Worm (Caenorhabditis elegans): ENCODE data around the gene str-209.

Gene str-209

ce11 chrV:4920690-4921152 lies 28.0 kb upstream of the str-209 start, which contains the start of the genes C02E7.8 and srh-23:
Gene C02E7.8, minus strand, starts transcription at chrV:4920790.
Gene srh-23, plus strand, starts transcription at chrV:4921102.
- no peak for TF ChIP-seq nhr-23 (tag; optimal IDR thresholded peaks at IDR 0.05)
- TF ChIP-seq dmd-4 (tag; optimal IDR thresholded peaks at IDR 0.05): no peak
- no peak for TF ChIP-seq ztf-11 (tag; optimal IDR thresholded peaks at IDR 0.05)
- no peak for TF ChIP-seq elt-1 (tag; optimal IDR thresholded peaks at IDR 0.05)
- no peak for TF ChIP-seq lin-39 (tag; optimal IDR thresholded peaks at IDR 0.05)

- TF ChIP-seq F13H6.1 (tag; optimal IDR thresholded peaks at IDR 0.05) (no peak), snpc-4 (tag; optimal IDR thresholded peaks at IDR 0.05) (no peak), nhr-11 (tag; optimal IDR thresholded peaks at IDR 0.05) (no peak), ZK546.5 (tag; optimal IDR thresholded peaks at IDR 0.05) (no peak), egl-27 (tag; optimal IDR thresholded peaks at IDR 0.05) (no peak), mab-5 (tag; optimal IDR thresholded peaks at IDR 0.05) (no peak), sem-4 (tag; optimal IDR thresholded peaks at IDR 0.05) (no peak), gmeb-1 (tag; optimal IDR thresholded peaks at IDR 0.05) (no peak)
Measured at ce11 chrV:4922024-4922423, 26.7 kb upstream of the str-209 start, which contains the start of gene srh-22. Gene srh-22, plus strand, starts transcription at chrV:4922324.

ce11 chrV:4924618-4925017 lies 24.1 kb upstream of the str-209 start, which contains the start of gene srh-20:
Gene srh-20, plus strand, starts transcription at chrV:4924918.
- TF ChIP-seq elt-1 (tag; optimal IDR thresholded peaks at IDR 0.05) (no peak), lin-39 (tag; optimal IDR thresholded peaks at IDR 0.05) (no peak), aly-2 (tag; optimal IDR thresholded peaks at IDR 0.05) (no peak)

ce11 chrV:4926371-4926770 lies 22.4 kb upstream of the str-209 start, which contains the start of gene srh-21:
Gene srh-21, plus strand, starts transcription at chrV:4926671.
- TF ChIP-seq sma-9 (GFP tag; optimal IDR thresholded peaks at IDR 0.05) (no peak), sma-9 (tag; optimal IDR thresholded peaks at IDR 0.05) (no peak), unc-62 (GFP tag; optimal IDR thresholded peaks at IDR 0.05) (no peak), sem-4 (tag; optimal IDR thresholded peaks at IDR 0.05) (no peak), ztf-1 (GFP tag; conservative IDR thresholded peaks at IDR 0.05) (no peak), sma-3 (GFP tag; optimal IDR thresholded peaks at IDR 0.05) (no peak), nhr-77 (tag; optimal IDR thresholded peaks at IDR 0.05) (no peak), lsy-2 (tag; optimal IDR thresholded peaks at IDR 0.05) (no peak), blmp-1 (tag; optimal IDR thresholded peaks at IDR 0.05; ENCODE audit: insufficient read depth) (no peak), aly-2 (tag; optimal IDR thresholded peaks at IDR 0.05) (no peak), C34F6.9 (tag; optimal IDR thresholded peaks at IDR 0.05) (no peak), dmd-4 (tag; optimal IDR thresholded peaks at IDR 0.05) (no peak), mbf-1 (tag; optimal IDR thresholded peaks at IDR 0.05) (no peak), nhr-25 (tag; optimal IDR thresholded peaks at IDR 0.05) (no peak)

ce11 chrV:4929842-4930241 lies 18.9 kb upstream of the str-209 start, which contains the start of gene str-205:
Gene str-205, minus strand, starts transcription at chrV:4929942.
- TF ChIP-seq elt-1 (tag; optimal IDR thresholded peaks at IDR 0.05) (no peak), lin-11 (tag; optimal IDR thresholded peaks at IDR 0.05) (no peak), ztf-1 (GFP tag; conservative IDR thresholded peaks at IDR 0.05) (no peak), C34F6.9 (tag; optimal IDR thresholded peaks at IDR 0.05) (no peak), fos-1 (tag; optimal IDR thresholded peaks at IDR 0.05) (no peak), unc-62 (GFP tag; optimal IDR thresholded peaks at IDR 0.05) (no peak)

- TF ChIP-seq aly-2 (tag; optimal IDR thresholded peaks at IDR 0.05) (no peak), nhr-129 (tag; optimal IDR thresholded peaks at IDR 0.05) (no peak), snpc-4 (tag; optimal IDR thresholded peaks at IDR 0.05) (no peak), ama-1 (optimal IDR thresholded peaks at IDR 0.05) (no peak), nhr-11 (tag; optimal IDR thresholded peaks at IDR 0.05) (no peak), mbf-1 (tag; optimal IDR thresholded peaks at IDR 0.05) (no peak), R02D3.7 (tag; optimal IDR thresholded peaks at IDR 0.05) (no peak), peb-1 (tag; optimal IDR thresholded peaks at IDR 0.05) (no peak), lin-39 (tag; optimal IDR thresholded peaks at IDR 0.05) (no peak), lin-11 (tag; optimal IDR thresholded peaks at IDR 0.05) (no peak), ceh-16 (tag; optimal IDR thresholded peaks at IDR 0.05) (no peak), nhr-25 (tag; optimal IDR thresholded peaks at IDR 0.05) (no peak)
Measured at ce11 chrV:4932814-4933213, 15.9 kb upstream of the str-209 start, which contains the start of gene C02E7.10. Gene C02E7.10, minus strand, starts transcription at chrV:4933045.
